Fruit fly (Drosophila melanogaster) whole organism, embryonic: ENCODE measurements around the gene Pex1.

Experiments used
- Bgb ChIP-seq: fragments of 200-800 bp; sonication (Bioruptor generic); IDR thresholded peaks from 2 replicates; pipeline ENCODE4 v1.3.6; 2022; ENCODE audit warnings: missing biosample characterization, missing genetic modification characterization; ENCODE audit not compliant: partially characterized antibody
- CG15011 ChIP-seq: fragments of 200-800 bp; sonication (Bioruptor generic); optimal IDR thresholded peaks from 3 replicates; lab custom pipeline; 2018; ENCODE audit warnings: missing biosample characterization, mild to moderate bottlenecking, missing genetic modification characterization
- CG9437 ChIP-seq: fragments of 200-800 bp; sonication (Bioruptor generic); optimal IDR thresholded peaks from 2 replicates; lab custom pipeline; 2018; ENCODE audit warnings: missing biosample characterization, mild to moderate bottlenecking, missing genetic modification characterization
- az2 ChIP-seq: fragments of 200-800 bp; sonication (Bioruptor generic); optimal IDR thresholded peaks from 3 replicates; lab custom pipeline; 2016; ENCODE audit warnings: missing biosample characterization, missing genetic modification characterization
- corto ChIP-seq: fragments of 200-800 bp; sonication (Bioruptor generic); optimal IDR thresholded peaks from 2 replicates; lab custom pipeline; 2016; ENCODE audit warnings: missing biosample characterization, mild to moderate bottlenecking, missing genetic modification characterization, moderate library complexity
- grau ChIP-seq: fragments of 200-800 bp; optimal IDR thresholded peaks from 3 replicates; lab custom pipeline; 2019; ENCODE audit warnings: missing biosample characterization, mild to moderate bottlenecking, missing genetic modification characterization, moderate library complexity

dm6 chr3L:14027549-14027948, 44.1 kb upstream of the Pex1 start:
- TF ChIP-seq CG9437 (GFP tag; lab: Kevin White, UChicago) (no peak), corto (GFP tag; lab: Kevin White, UChicago) (no peak), grau (tag; lab: Kevin White, UChicago) (no peak), Bgb (GFP tag; lab: Robert Waterston, UW) (no peak), CG15011 (GFP tag; lab: Kevin White, UChicago) (no peak), az2 (GFP tag; lab: Kevin White, UChicago) (no peak)
